Fruit fly (Drosophila melanogaster): ENCODE results near the gene Tim9a.

Tim9a gene

dm6 chrX:13403962-13404830 is 19.2 kb downstream of the Tim9a start, which contains the start of gene GstT4 (continued):
- no peak for TF ChIP-seq CG1832 (GFP tag; optimal IDR thresholded peaks at IDR 0.05)
- TF ChIP-seq CG12155 (GFP tag; optimal IDR thresholded peaks at IDR 0.05): peak; percentile 36
- TF ChIP-seq CG9437 (GFP tag; optimal IDR thresholded peaks at IDR 0.05): peak; percentile 72
- peak; percentile 11 for TF ChIP-seq Ets97D (GFP tag; optimal IDR thresholded peaks at IDR 0.05)
- TF ChIP-seq Dip2 (GFP tag; IDR thresholded peaks at IDR 0.05): no peak
- TF ChIP-seq CG11696 (GFP tag; IDR thresholded peaks at IDR 0.05): no peak
- no peak for TF ChIP-seq CG4730 (GFP tag; IDR thresholded peaks at IDR 0.05)
- peak; percentile 49 for TF ChIP-seq Hsf (GFP tag; optimal IDR thresholded peaks at IDR 0.05)
- no peak for TF ChIP-seq CG18764 (GFP tag; optimal IDR thresholded peaks at IDR 0.05)
- no peak for TF ChIP-seq cad (GFP tag; optimal IDR thresholded peaks at IDR 0.05)
- TF ChIP-seq Taf1 (GFP tag; IDR thresholded peaks at IDR 0.05): 0 out of 2 replicates have a peak, but pooled peaks have one; percentile 18
- peak; percentile 39 for TF ChIP-seq dmrt11E (tag; optimal IDR thresholded peaks at IDR 0.05)
- peak; percentile 59 for TF ChIP-seq zfh2 (GFP tag; optimal IDR thresholded peaks at IDR 0.05)
- TF ChIP-seq Dad (GFP tag; optimal IDR thresholded peaks at IDR 0.05): peak; percentile 7
- TF ChIP-seq CG8359 (GFP tag; optimal IDR thresholded peaks at IDR 0.05; ENCODE audit: borderline replicate concordance): no peak
- TF ChIP-seq jing (GFP tag; optimal IDR thresholded peaks at IDR 0.05): no peak
- peak; percentile 90 for TF ChIP-seq row (GFP tag; IDR thresholded peaks at IDR 0.05)
- no peak for TF ChIP-seq CG12391 (tag; optimal IDR thresholded peaks at IDR 0.05)
- TF ChIP-seq CTCF (GFP tag; optimal IDR thresholded peaks at IDR 0.05): no peak
- no peak for TF ChIP-seq CG17568 (GFP tag; optimal IDR thresholded peaks at IDR 0.05)
- peak; percentile 5 for TF ChIP-seq Hmx (GFP tag; optimal IDR thresholded peaks at IDR 0.05)
- peak; percentile 60; the same call in 2 of the 3 replicates for TF ChIP-seq zfh1 (GFP tag; IDR thresholded peaks at IDR 0.05)
- TF ChIP-seq twi (tag; optimal IDR thresholded peaks at IDR 0.05): peak; percentile 19
- TF ChIP-seq tup (GFP tag; optimal IDR thresholded peaks at IDR 0.05): no peak
- TF ChIP-seq lilli (GFP tag; optimal IDR thresholded peaks at IDR 0.05): peak; percentile 59
- no peak for TF ChIP-seq CG15073 (GFP tag; optimal IDR thresholded peaks at IDR 0.05)
- no peak for TF ChIP-seq Trl (optimal IDR thresholded peaks at IDR 0.05)
- peak; percentile 27 for TF ChIP-seq Trl (GFP tag; optimal IDR thresholded peaks at IDR 0.05)
- TF ChIP-seq Opbp (GFP tag; IDR thresholded peaks at IDR 0.05; ENCODE audit: partially characterized antibody): 0 out of 3 replicates have a peak, but pooled peaks have one; percentile 30
- TF ChIP-seq wek (GFP tag; optimal IDR thresholded peaks at IDR 0.05): no peak
- no peak for TF ChIP-seq CG15601 (tag; optimal IDR thresholded peaks at IDR 0.05)
- peak; percentile 21 for TF ChIP-seq CG17359 (tag; optimal IDR thresholded peaks at IDR 0.05)
- no peak for TF ChIP-seq cato (GFP tag; optimal IDR thresholded peaks at IDR 0.05; ENCODE audit: borderline replicate concordance)
- no peak for TF ChIP-seq lov (optimal IDR thresholded peaks at IDR 0.05)
- TF ChIP-seq lov (GFP tag; IDR thresholded peaks at IDR 0.05): no peak
- TF ChIP-seq Tbp (GFP tag; optimal IDR thresholded peaks at IDR 0.05): no peak
- peak; percentile 76 for TF ChIP-seq slp2 (GFP tag; optimal IDR thresholded peaks at IDR 0.05)
- TF ChIP-seq Hey (tag; optimal IDR thresholded peaks at IDR 0.05): no peak
- TF ChIP-seq h (optimal IDR thresholded peaks at IDR 0.05): no peak
- peak; percentile 28 for TF ChIP-seq CG18599 (GFP tag; optimal IDR thresholded peaks at IDR 0.05)
- peak; percentile 39; the same call in 1 of the 2 replicates for TF ChIP-seq CG43689 (GFP tag; IDR thresholded peaks at IDR 0.05)
- no peak for TF ChIP-seq CG13287 (GFP tag; IDR thresholded peaks at IDR 0.05; ENCODE audit: partially characterized antibody)
- no peak for TF ChIP-seq Dfd (GFP tag; optimal IDR thresholded peaks at IDR 0.05)
- peak; percentile 76 for TF ChIP-seq CG18262 (tag; optimal IDR thresholded peaks at IDR 0.05)
- TF ChIP-seq GATAe (GFP tag; conservative IDR thresholded peaks at IDR 0.05): no peak
- peak; percentile 5 for TF ChIP-seq pb (GFP tag; optimal IDR thresholded peaks at IDR 0.05)
- TF ChIP-seq CG8281 (tag; optimal IDR thresholded peaks at IDR 0.05): no peak
- TF ChIP-seq Stat92E (GFP tag; optimal IDR thresholded peaks at IDR 0.05): no peak
- peak; percentile 43 to 47 for TF ChIP-seq Pdp1 (GFP tag; optimal IDR thresholded peaks at IDR 0.05)
- TF ChIP-seq CG6683 (GFP tag; optimal IDR thresholded peaks at IDR 0.05): no peak
